Worm (Caenorhabditis elegans): ENCODE results near the gene W02A2.5.
A peak's percentile ranks its signal among the peaks of the same experiment; 100 is the strongest.

Gene W02A2.5

DNA sequence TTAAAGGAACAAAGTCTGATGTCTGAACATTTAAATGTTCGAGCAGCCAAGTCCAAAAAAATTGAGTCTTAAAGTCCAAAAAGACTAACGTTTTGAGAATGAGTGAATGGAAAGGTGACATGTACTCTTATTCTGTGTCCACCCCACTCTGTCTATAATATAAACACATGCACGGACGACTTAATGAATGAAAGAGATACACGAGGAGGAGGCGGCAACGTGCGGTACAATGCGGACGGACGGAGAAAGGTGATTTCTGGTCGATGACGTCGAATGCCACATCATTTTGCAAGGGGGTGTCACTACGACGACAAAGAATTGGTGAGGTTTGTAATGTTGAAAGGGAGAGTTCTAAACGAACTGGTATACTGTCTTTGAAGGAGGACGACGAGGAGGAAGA, 52.0 kb downstream of the W02A2.5 start:
- TF ChIP-seq mxl-3 (GFP tag; optimal IDR thresholded peaks at IDR 0.05) (peak; percentile 67), F49E8.2 (tag; optimal IDR thresholded peaks at IDR 0.05; ENCODE audit: borderline replicate concordance) (no peak), daf-16 (GFP tag; optimal IDR thresholded peaks at IDR 0.05) (no peak), daf-16 (tag; optimal IDR thresholded peaks at IDR 0.05) (peak; percentile 30), ama-1 (optimal IDR thresholded peaks at IDR 0.05) (no peak), T20F7.1 (GFP tag; optimal IDR thresholded peaks at IDR 0.05) (no peak), dmd-9 (GFP tag; IDR thresholded peaks at IDR 0.05) (0 out of 2 replicates have a peak, but pooled peaks have one; percentile 28)

DNA sequence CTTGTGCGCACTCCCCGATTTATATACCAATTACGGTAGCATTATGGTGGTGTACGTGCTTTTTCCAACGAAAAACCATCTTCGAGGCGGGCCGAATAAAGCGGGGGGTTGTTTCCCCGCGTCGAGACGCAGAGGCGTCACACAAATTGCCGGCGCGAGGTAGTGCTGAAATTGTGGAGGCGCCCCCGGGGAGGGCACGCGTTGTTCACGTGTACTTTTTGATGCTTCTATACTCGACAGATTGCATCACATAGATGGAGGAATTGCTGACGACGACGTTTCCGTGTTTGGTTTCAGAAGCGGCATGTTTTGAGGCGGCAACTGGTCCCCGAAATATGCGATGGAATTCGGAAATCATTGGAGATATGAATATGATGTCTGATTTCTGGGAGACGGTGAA, 52.6 kb downstream of the W02A2.5 start:
- peak; percentile 96 to 100 for TF ChIP-seq hif-1 (tag; optimal IDR thresholded peaks at IDR 0.05)
- TF ChIP-seq Y48G9A.11 (GFP tag; IDR thresholded peaks at IDR 0.05) = no peak
- no peak for TF ChIP-seq skn-1 (tag; optimal IDR thresholded peaks at IDR 0.05)
- no peak for TF ChIP-seq daf-16 (GFP tag; optimal IDR thresholded peaks at IDR 0.05)
- TF ChIP-seq daf-16 (tag; optimal IDR thresholded peaks at IDR 0.05) = peak; percentile 73
- TF ChIP-seq cey-2 (tag; optimal IDR thresholded peaks at IDR 0.05; ENCODE audit: borderline replicate concordance, insufficient read depth) = no peak
- peak; percentile 76 for TF ChIP-seq nhr-28 (tag; optimal IDR thresholded peaks at IDR 0.05)
- no peak for TF ChIP-seq F44E2.7 (GFP tag; IDR thresholded peaks at IDR 0.05)
- TF ChIP-seq lin-39 (tag; optimal IDR thresholded peaks at IDR 0.05) = no peak
- peak; percentile 93 for TF ChIP-seq ceh-20 (GFP tag; IDR thresholded peaks at IDR 0.05)
- TF ChIP-seq saeg-2 (GFP tag; IDR thresholded peaks at IDR 0.05) = peak; percentile 83
- 0 out of 2 replicates have a peak, but pooled peaks have one; percentile 36 for TF ChIP-seq vab-7 (GFP tag; IDR thresholded peaks at IDR 0.05)
- peak; percentile 16; the same call in 1 of the 2 replicates for TF ChIP-seq lin-29 (GFP tag; IDR thresholded peaks at IDR 0.05)
- no peak for TF ChIP-seq ceh-62 (tag; optimal IDR thresholded peaks at IDR 0.05)
- 0 out of 2 replicates have a peak, but pooled peaks have one; percentile 50 for TF ChIP-seq dmd-8 (GFP tag; IDR thresholded peaks at IDR 0.05)
- no peak for TF ChIP-seq nhr-10 (tag; optimal IDR thresholded peaks at IDR 0.05)
- TF ChIP-seq hlh-30 (tag; optimal IDR thresholded peaks at IDR 0.05; ENCODE audit: insufficient read depth) = peak; percentile 95
- TF ChIP-seq snpc-1.2 (GFP tag; IDR thresholded peaks at IDR 0.05) = no peak
- TF ChIP-seq nhr-11 (tag; optimal IDR thresholded peaks at IDR 0.05) = peak; percentile 84
- no peak for TF ChIP-seq F49E8.2 (tag; optimal IDR thresholded peaks at IDR 0.05; ENCODE audit: borderline replicate concordance)
- peak; percentile 70 for TF ChIP-seq nhr-77 (tag; optimal IDR thresholded peaks at IDR 0.05)
- TF ChIP-seq zip-2 (tag; optimal IDR thresholded peaks at IDR 0.05) = no peak
- TF ChIP-seq lim-7 (GFP tag; IDR thresholded peaks at IDR 0.05) = no peak
- TF ChIP-seq ztf-11 (tag; optimal IDR thresholded peaks at IDR 0.05) = no peak
- peak; percentile 67 for TF ChIP-seq T26A8.4 (GFP tag; IDR thresholded peaks at IDR 0.05)
- no peak for TF ChIP-seq fos-1 (tag; optimal IDR thresholded peaks at IDR 0.05)
- peak; percentile 95 for TF ChIP-seq nhr-48 (tag; optimal IDR thresholded peaks at IDR 0.05)
- peak; percentile 89 for TF ChIP-seq fkh-10 (GFP tag; optimal IDR thresholded peaks at IDR 0.05)
- TF ChIP-seq aha-1 (tag) = peak; percentile 100
- TF ChIP-seq dve-1 (tag; optimal IDR thresholded peaks at IDR 0.05; ENCODE audit: insufficient read depth) = peak; percentile 95
- peak; percentile 87 for TF ChIP-seq set-16 (GFP tag; IDR thresholded peaks at IDR 0.05)
- peak; percentile 81 for TF ChIP-seq rbr-2 (tag; optimal IDR thresholded peaks at IDR 0.05)
- TF ChIP-seq ceh-44 (GFP tag; IDR thresholded peaks at IDR 0.05) = no peak
- no peak for TF ChIP-seq aly-2 (tag; optimal IDR thresholded peaks at IDR 0.05)
- peak; percentile 82 for TF ChIP-seq nhr-6 (tag; optimal IDR thresholded peaks at IDR 0.05)
- no peak for TF ChIP-seq lir-3 (tag; optimal IDR thresholded peaks at IDR 0.05)
- peak; percentile 96 for TF ChIP-seq tra-1 (GFP tag; IDR thresholded peaks at IDR 0.05)
- TF ChIP-seq dmd-9 (GFP tag; IDR thresholded peaks at IDR 0.05) = no peak
- TF ChIP-seq F26F4.8 (GFP tag; conservative IDR thresholded peaks at IDR 0.05) = no peak
- TF ChIP-seq ZK546.5 (tag; optimal IDR thresholded peaks at IDR 0.05) = no peak
- TF ChIP-seq Y105C5A.15 (GFP tag; IDR thresholded peaks at IDR 0.05) = no peak
- no peak for TF ChIP-seq ces-1 (GFP tag; optimal IDR thresholded peaks at IDR 0.05)
- TF ChIP-seq nhr-25 (tag; optimal IDR thresholded peaks at IDR 0.05; ENCODE audit: borderline replicate concordance, insufficient read depth) = peak; percentile 74
- peak; percentile 98 for TF ChIP-seq dmd-6 (GFP tag; IDR thresholded peaks at IDR 0.05)
- TF ChIP-seq D1046.2 (GFP tag; IDR thresholded peaks at IDR 0.05) = 0 out of 2 replicates have a peak, but pooled peaks have one; percentile 4
- no peak for TF ChIP-seq T20F7.1 (GFP tag; optimal IDR thresholded peaks at IDR 0.05)
- TF ChIP-seq mdl-1 (tag; optimal IDR thresholded peaks at IDR 0.05) = peak; percentile 84 to 92

Measured in whole organism, L4 larva.